Worm (Caenorhabditis elegans) whole organism, L1 larva: ENCODE data around the gene eri-1.
A peak's percentile ranks its signal among the peaks of the same experiment; 100 is the strongest.

Source experiments
- C04F5.9 ChIP-seq: sonication (generic microtip); optimal IDR thresholded peaks from 2 replicates; lab custom pipeline; 2016; ENCODE audit warnings: missing genetic modification characterization, missing compliant biosample characterization
- C34B4.2 ChIP-seq: sonication (generic microtip); optimal IDR thresholded peaks from 2 replicates; lab custom pipeline; 2017; ENCODE audit warnings: mild to moderate bottlenecking, missing genetic modification characterization, missing compliant biosample characterization
- F16B12.6 ChIP-seq: fragments of 150-350 bp; optimal IDR thresholded peaks from 2 replicates; lab custom pipeline; 2014; ENCODE audit warnings: missing biosample characterization, missing genetic modification characterization
- aly-2 ChIP-seq: fragments of 150-350 bp; optimal IDR thresholded peaks from 2 replicates; lab custom pipeline; 2014; ENCODE audit warnings: missing biosample characterization, missing genetic modification characterization
- blmp-1 ChIP-seq: fragments of 150-350 bp; optimal IDR thresholded peaks from 2 replicates; lab custom pipeline; 2014; ENCODE audit warnings: missing biosample characterization, missing genetic modification characterization
- ceh-63 ChIP-seq: fragments of 200-800 bp; sonication (Bioruptor generic); optimal IDR thresholded peaks from 2 replicates; lab custom pipeline; 2018; ENCODE audit warnings: mild to moderate bottlenecking, missing genetic modification characterization, missing compliant biosample characterization
- ceh-8 ChIP-seq: fragments of 200-800 bp; sonication (Bioruptor generic); optimal IDR thresholded peaks from 2 replicates; lab custom pipeline; 2018; ENCODE audit warnings: mild to moderate bottlenecking, missing genetic modification characterization, moderate library complexity, missing compliant biosample characterization
- ceh-82 ChIP-seq, 3 experiments: fragments of 150-350 bp in 1 of 3; sonication (generic microtip) in 2 of 3; optimal IDR thresholded peaks; 2 replicates each; lab custom pipeline; 2014 to 2017; ENCODE audit warnings: missing biosample characterization in 3 of 3, missing genetic modification characterization in 3 of 3
- ceh-90 ChIP-seq: sonication (generic microtip); optimal IDR thresholded peaks from 2 replicates; lab custom pipeline; 2016; ENCODE audit warnings: missing genetic modification characterization, missing compliant biosample characterization
- ces-1 ChIP-seq: fragments of 150-350 bp; optimal IDR thresholded peaks from 2 replicates; lab custom pipeline; 2014; ENCODE audit warnings: missing biosample characterization, missing genetic modification reagents, missing genetic modification characterization
- dpl-1 ChIP-seq, 3 experiments: fragments of 150-350 bp in 2 of 3; sonication (generic microtip) in 1 of 3; optimal IDR thresholded peaks; 2 replicates each; lab custom pipeline; 2014 to 2017; ENCODE audit warnings: missing biosample characterization in 3 of 3, missing genetic modification characterization in 3 of 3, missing genetic modification reagents in 3 of 3
- dsc-1 ChIP-seq: sonication (generic microtip); optimal IDR thresholded peaks from 2 replicates; lab custom pipeline; 2016; ENCODE audit warnings: mild to moderate bottlenecking, missing genetic modification characterization, missing compliant biosample characterization
- efl-3 ChIP-seq: fragments of 200-800 bp; sonication (Bioruptor generic); optimal IDR thresholded peaks from 2 replicates; lab custom pipeline; 2018; ENCODE audit warnings: mild to moderate bottlenecking, missing genetic modification characterization, missing compliant biosample characterization
- egl-13 ChIP-seq: sonication (generic microtip); optimal IDR thresholded peaks from 2 replicates; lab custom pipeline; 2016; ENCODE audit warnings: missing genotype, missing genetic modification reagents, missing genetic modification characterization, missing compliant biosample characterization
- egl-27 ChIP-seq, 2 experiments: fragments of 150-350 bp in 1 of 2; sonication (generic microtip); optimal IDR thresholded peaks; 3 replicates each; lab custom pipeline; 2017 to 2018; ENCODE audit warnings: missing biosample characterization in 2 of 2, missing genetic modification characterization in 2 of 2, missing genetic modification reagents in 2 of 2
- elt-2 ChIP-seq: sonication (generic microtip); optimal IDR thresholded peaks from 2 replicates; lab custom pipeline; 2016; ENCODE audit warnings: missing genetic modification characterization, mild to moderate bottlenecking, inconsistent platforms, missing compliant biosample characterization, missing genetic modification reagents
- ets-5 ChIP-seq: fragments of 200-800 bp; sonication (Bioruptor generic); IDR thresholded peaks from 2 replicates; pipeline ENCODE4 v1.3.6; 2022; ENCODE audit warnings: missing genetic modification characterization, missing compliant biosample characterization
- fkh-8 ChIP-seq: sonication (generic microtip); optimal IDR thresholded peaks from 2 replicates; lab custom pipeline; 2016; ENCODE audit warnings: mild to moderate bottlenecking, missing genetic modification characterization, missing compliant biosample characterization
- fos-1 ChIP-seq: fragments of 150-350 bp; optimal IDR thresholded peaks from 2 replicates; lab custom pipeline; 2014; ENCODE audit warnings: missing biosample characterization, missing genetic modification characterization
- grh-1 ChIP-seq: fragments of 200-800 bp; sonication (Bioruptor generic); IDR thresholded peaks from 2 replicates; pipeline ENCODE4 v1.3.6; 2022; ENCODE audit warnings: missing genetic modification reagents, missing genetic modification characterization, missing compliant biosample characterization
- hlh-17 ChIP-seq: fragments of 200-800 bp; sonication (Bioruptor generic); optimal IDR thresholded peaks from 2 replicates; lab custom pipeline; 2018; ENCODE audit warnings: missing genetic modification characterization, mild to moderate bottlenecking, missing compliant biosample characterization, moderate library complexity, borderline replicate concordance
- hlh-4 ChIP-seq: sonication (generic microtip); optimal IDR thresholded peaks from 2 replicates; lab custom pipeline; 2016; ENCODE audit warnings: mild to moderate bottlenecking, missing genetic modification characterization, missing compliant biosample characterization
- irx-1 ChIP-seq: sonication (generic microtip); optimal IDR thresholded peaks from 2 replicates; lab custom pipeline; 2016; ENCODE audit warnings: missing genetic modification characterization, missing compliant biosample characterization
- lin-14 ChIP-seq: fragments of 200-800 bp; sonication (Bioruptor generic); optimal IDR thresholded peaks from 2 replicates; lab custom pipeline; 2018; ENCODE audit warnings: mild to moderate bottlenecking, missing genetic modification characterization, moderate library complexity, missing compliant biosample characterization
- lin-35 ChIP-seq, 2 experiments: fragments of 150-350 bp; optimal IDR thresholded peaks; 2 replicates each; lab custom pipeline; 2014; ENCODE audit warnings: missing biosample characterization in 2 of 2, missing genetic modification characterization in 2 of 2, missing genetic modification reagents in 2 of 2
- lir-3 ChIP-seq: sonication (generic microtip); optimal IDR thresholded peaks from 2 replicates; lab custom pipeline; 2016; ENCODE audit warnings: mild to moderate bottlenecking, missing genetic modification characterization, moderate library complexity, missing compliant biosample characterization; ENCODE audit not compliant: poor library complexity
- lsy-2 ChIP-seq, 2 experiments: fragments of 150-350 bp; optimal IDR thresholded peaks; 2 replicates each; lab custom pipeline; 2014; ENCODE audit warnings: missing biosample characterization in 2 of 2, missing genetic modification characterization in 2 of 2
- mef-2 ChIP-seq: fragments of 150-350 bp; optimal IDR thresholded peaks from 2 replicates; lab custom pipeline; 2014; ENCODE audit warnings: missing biosample characterization, missing genetic modification characterization
- nhr-12 ChIP-seq: sonication (generic microtip); optimal IDR thresholded peaks from 2 replicates; lab custom pipeline; 2017; ENCODE audit warnings: missing biosample characterization, missing genetic modification characterization
- nhr-19 ChIP-seq: fragments of 200-800 bp; sonication (Bioruptor generic); conservative IDR thresholded peaks from 2 replicates; pipeline ENCODE4 v1.3.6; 2022; ENCODE audit warnings: missing genetic modification characterization, missing compliant biosample characterization
- nhr-20 ChIP-seq: sonication (generic microtip); optimal IDR thresholded peaks from 2 replicates; lab custom pipeline; 2016; ENCODE audit warnings: mild to moderate bottlenecking, missing genetic modification characterization, missing compliant biosample characterization
- nhr-47 ChIP-seq: sonication (generic microtip); optimal IDR thresholded peaks from 2 replicates; lab custom pipeline; 2016; ENCODE audit warnings: mild to moderate bottlenecking, missing genetic modification characterization, moderate library complexity, missing compliant biosample characterization
- nhr-71 ChIP-seq: sonication (generic microtip); optimal IDR thresholded peaks from 2 replicates; lab custom pipeline; 2016; ENCODE audit warnings: mild to moderate bottlenecking, missing genetic modification characterization, moderate library complexity, missing compliant biosample characterization
- nhr-76 ChIP-seq: sonication (generic microtip); optimal IDR thresholded peaks from 2 replicates; lab custom pipeline; 2017; ENCODE audit warnings: missing biosample characterization, missing genetic modification characterization
- nhr-77 ChIP-seq: fragments of 150-350 bp; optimal IDR thresholded peaks from 2 replicates; lab custom pipeline; 2014; ENCODE audit warnings: missing biosample characterization, missing genetic modification characterization
- nhr-84 ChIP-seq: sonication (generic microtip); optimal IDR thresholded peaks from 2 replicates; lab custom pipeline; 2017; ENCODE audit warnings: missing biosample characterization, missing genetic modification characterization
- nhr-90 ChIP-seq: sonication (generic microtip); optimal IDR thresholded peaks from 2 replicates; lab custom pipeline; 2016; ENCODE audit warnings: mild to moderate bottlenecking, missing genetic modification characterization, missing compliant biosample characterization; ENCODE audit not compliant: poor library complexity
- pag-3 ChIP-seq: sonication (generic microtip); optimal IDR thresholded peaks from 2 replicates; lab custom pipeline; 2017; ENCODE audit warnings: missing genetic modification characterization, mild to moderate bottlenecking, missing compliant biosample characterization, antibody characterized with exemption, borderline replicate concordance; ENCODE audit not compliant: insufficient read depth
- pqm-1 ChIP-seq: sonication (generic microtip); optimal IDR thresholded peaks from 3 replicates; lab custom pipeline; 2017; ENCODE audit warnings: missing biosample characterization, missing genetic modification characterization
- rnt-1 ChIP-seq: sonication (generic microtip); optimal IDR thresholded peaks from 2 replicates; lab custom pipeline; 2016; ENCODE audit warnings: mild to moderate bottlenecking, missing genetic modification characterization, moderate library complexity, missing compliant biosample characterization
- skn-1 ChIP-seq: fragments of 150-350 bp; optimal IDR thresholded peaks from 2 replicates; lab custom pipeline; 2014; ENCODE audit warnings: missing biosample characterization, missing genetic modification characterization
- snpc-4 ChIP-seq: fragments of 150-350 bp; optimal IDR thresholded peaks from 2 replicates; lab custom pipeline; 2014; ENCODE audit warnings: missing biosample characterization, missing genetic modification characterization
- snu-23 ChIP-seq: sonication (generic microtip); optimal IDR thresholded peaks from 2 replicates; lab custom pipeline; 2016; ENCODE audit warnings: missing genetic modification characterization, missing compliant biosample characterization
- sox-4 ChIP-seq: sonication (generic microtip); optimal IDR thresholded peaks from 2 replicates; lab custom pipeline; 2016; ENCODE audit warnings: missing genetic modification characterization, missing compliant biosample characterization
- sup-37 ChIP-seq: fragments of 200-800 bp; sonication (Bioruptor generic); optimal IDR thresholded peaks from 2 replicates; lab custom pipeline; 2018; ENCODE audit warnings: mild to moderate bottlenecking, missing genetic modification characterization, missing compliant biosample characterization
- swsn-7 ChIP-seq: sonication (generic microtip); optimal IDR thresholded peaks from 2 replicates; lab custom pipeline; 2016; ENCODE audit warnings: missing genetic modification characterization, missing compliant biosample characterization
- tbx-2 ChIP-seq: sonication (generic microtip); optimal IDR thresholded peaks from 2 replicates; lab custom pipeline; 2016; ENCODE audit warnings: missing genetic modification characterization, missing compliant biosample characterization
- tlp-1 ChIP-seq: fragments of 150-350 bp; optimal IDR thresholded peaks from 2 replicates; lab custom pipeline; 2014; ENCODE audit warnings: missing biosample characterization, missing genetic modification characterization
- unc-130 ChIP-seq: fragments of 150-350 bp; optimal IDR thresholded peaks from 2 replicates; lab custom pipeline; 2017; ENCODE audit warnings: missing biosample characterization, missing genetic modification characterization, inconsistent platforms
- unc-30 ChIP-seq: sonication (generic microtip); optimal IDR thresholded peaks from 2 replicates; lab custom pipeline; 2017; ENCODE audit warnings: missing biosample characterization, missing genetic modification characterization
- unc-86 ChIP-seq: sonication (generic microtip); optimal IDR thresholded peaks from 2 replicates; lab custom pipeline; 2016; ENCODE audit warnings: missing genetic modification characterization, missing compliant biosample characterization
- unc-98 ChIP-seq: fragments of 200-800 bp; sonication (Bioruptor generic); IDR thresholded peaks from 2 replicates; pipeline ENCODE4 v1.3.6; 2022; ENCODE audit warnings: missing genetic modification characterization, missing compliant biosample characterization
- ztf-4 ChIP-seq: fragments of 150-350 bp; optimal IDR thresholded peaks from 2 replicates; lab custom pipeline; 2014; ENCODE audit warnings: missing biosample characterization, missing genetic modification characterization

The eri-1 gene

ce11 chrIV:366406-366805 lies 53.4 kb downstream of the eri-1 start:
- TF ChIP-seq ceh-90 (tag; lab: Kevin White, UChicago) (no peak), unc-30 (tag; lab: Kevin White, UChicago) (no peak), swsn-7 (peak; percentile 28), tbx-2 (tag; lab: Kevin White, UChicago) (no peak), lin-14 (GFP tag; lab: Kevin White, UChicago) (peak; percentile 88), rnt-1 (peak; percentile 29), ceh-63 (no peak), nhr-76 (no peak), nhr-84 (tag; lab: Kevin White, UChicago) (no peak), skn-1 (no peak), lir-3 (tag; lab: Kevin White, UChicago) (no peak), unc-98 (GFP tag; lab: Robert Waterston, UW) (no peak), nhr-19 (GFP tag; lab: Robert Waterston, UW) (no peak), nhr-90 (tag; lab: Kevin White, UChicago) (no peak), ztf-4 (no peak), unc-86 (no peak), efl-3 (GFP tag; lab: Kevin White, UChicago) (no peak), C04F5.9 (tag; lab: Kevin White, UChicago) (no peak), unc-130 (tag; lab: Kevin White, UChicago) (no peak), pqm-1 (tag; lab: Kevin White, UChicago) (no peak), nhr-77 (no peak), ceh-82 (tag; optimal IDR thresholded peaks at IDR 0.05; lab: Kevin White, UChicago) (peak in 1 of 3 experiments; percentile 29), fos-1 (tag; lab: Kevin White, UChicago) (no peak), ces-1 (no peak), sup-37 (GFP tag; lab: Kevin White, UChicago) (no peak), lin-35 (GFP tag; optimal IDR thresholded peaks at IDR 0.05; lab: Kevin White, UChicago) (peak; percentile 3 to 46), irx-1 (no peak), grh-1 (GFP tag; lab: Robert Waterston, UW) (no peak), fkh-8 (tag; lab: Kevin White, UChicago) (peak; percentile 23), F16B12.6 (no peak), snu-23 (GFP tag; lab: Kevin White, UChicago) (peak; percentile 66), sox-4 (no peak), elt-2 (tag; lab: Kevin White, UChicago) (no peak), dpl-1 (GFP tag; optimal IDR thresholded peaks at IDR 0.05; lab: Kevin White, UChicago) (peak in 2 of 3 experiments; percentile 7 to 44), C34B4.2 (tag; lab: Kevin White, UChicago) (no peak), mef-2 (tag; lab: Kevin White, UChicago) (no peak), egl-27 (tag; optimal IDR thresholded peaks at IDR 0.05; lab: Kevin White, UChicago) (no peak), snpc-4 (tag; lab: Kevin White, UChicago) (no peak), lsy-2 (tag; optimal IDR thresholded peaks at IDR 0.05; lab: Kevin White, UChicago) (peak; percentile 26 to 69), blmp-1 (tag; lab: Kevin White, UChicago) (peak; percentile 90), dsc-1 (tag; lab: Kevin White, UChicago) (no peak), nhr-47 (tag; lab: Kevin White, UChicago) (peak; percentile 30), pag-3 (no peak), ceh-8 (no peak), ets-5 (no peak), hlh-4 (no peak), hlh-17 (GFP tag; lab: Kevin White, UChicago) (no peak), egl-13 (tag; lab: Kevin White, UChicago) (no peak), nhr-20 (tag; lab: Kevin White, UChicago) (peak; percentile 31), aly-2 (tag; lab: Kevin White, UChicago) (no peak), nhr-12 (tag; lab: Kevin White, UChicago) (no peak), nhr-71 (peak; percentile 53), tlp-1 (no peak)
